Fruit fly (Drosophila melanogaster): Measurements from ENCODE around the gene CG42710.

Gene CG42710

dm6 chr2L:8743082-8743481, 39.2 kb downstream of the CG42710 start:
- TF ChIP-seq CG10348 (GFP tag; IDR thresholded peaks at IDR 0.05) (no peak), CG8301 (tag; optimal IDR thresholded peaks at IDR 0.05) (no peak), Pif1A (GFP tag; optimal IDR thresholded peaks at IDR 0.05) (no peak), Ets98B (GFP tag; IDR thresholded peaks at IDR 0.05) (no peak), CG9948 (tag; optimal IDR thresholded peaks at IDR 0.05) (no peak), rn (GFP tag; IDR thresholded peaks at IDR 0.05) (no peak), D1 (tag; optimal IDR thresholded peaks at IDR 0.05) (no peak), EcR (GFP tag; optimal IDR thresholded peaks at IDR 0.05) (no peak), Snoo (tag; optimal IDR thresholded peaks at IDR 0.05) (no peak), Pif1B (GFP tag; optimal IDR thresholded peaks at IDR 0.05) (no peak), CG34367 (tag; optimal IDR thresholded peaks at IDR 0.05) (no peak), CG4496 (GFP tag; IDR thresholded peaks at IDR 0.05) (no peak), CG17806 (tag; optimal IDR thresholded peaks at IDR 0.05) (no peak), CG14655 (GFP tag; optimal IDR thresholded peaks at IDR 0.05) (no peak), CG32121 (GFP tag; IDR thresholded peaks at IDR 0.05) (no peak), gl (tag; optimal IDR thresholded peaks at IDR 0.05) (no peak), fd96Ca (GFP tag; IDR thresholded peaks at IDR 0.05) (no peak), CG12605 (GFP tag; IDR thresholded peaks at IDR 0.05) (no peak), CG15710 (tag; optimal IDR thresholded peaks at IDR 0.05) (no peak), CG8159 (tag; optimal IDR thresholded peaks at IDR 0.05) (no peak)

- no peak for TF ChIP-seq Ets98B (GFP tag; IDR thresholded peaks at IDR 0.05)
- TF ChIP-seq Pif1B (GFP tag; optimal IDR thresholded peaks at IDR 0.05): no peak
- no peak for TF ChIP-seq D1 (tag; optimal IDR thresholded peaks at IDR 0.05)
- TF ChIP-seq CG8159 (tag; optimal IDR thresholded peaks at IDR 0.05): no peak
- no peak for TF ChIP-seq CG17806 (tag; optimal IDR thresholded peaks at IDR 0.05)
These were observed 41.5 kb downstream of the CG42710 start for dm6 chr2L:8740757-8741278.

- peak; percentile 34; the same call in 1 of the 2 replicates for TF ChIP-seq Ets98B (GFP tag; IDR thresholded peaks at IDR 0.05)
- TF ChIP-seq Snoo (tag; optimal IDR thresholded peaks at IDR 0.05): no peak
- TF ChIP-seq Pif1B (GFP tag; optimal IDR thresholded peaks at IDR 0.05): peak; percentile 7
- peak; percentile 35 for TF ChIP-seq Pif1A (GFP tag; optimal IDR thresholded peaks at IDR 0.05)
- TF ChIP-seq gl (tag; optimal IDR thresholded peaks at IDR 0.05): peak; percentile 11
- TF ChIP-seq EcR (GFP tag; optimal IDR thresholded peaks at IDR 0.05): peak; percentile 95
- 0 out of 3 replicates have a peak, but pooled peaks have one; percentile 25 for TF ChIP-seq CG4496 (GFP tag; IDR thresholded peaks at IDR 0.05)
- peak; percentile 22; the same call in 1 of the 2 replicates for TF ChIP-seq CG12605 (GFP tag; IDR thresholded peaks at IDR 0.05)
- no peak for TF ChIP-seq CG14655 (GFP tag; optimal IDR thresholded peaks at IDR 0.05)
- peak; percentile 18 for TF ChIP-seq CG13204 (GFP tag; optimal IDR thresholded peaks at IDR 0.05)
- no peak for TF ChIP-seq rn (GFP tag; IDR thresholded peaks at IDR 0.05)
- no peak for TF ChIP-seq CG8301 (tag; optimal IDR thresholded peaks at IDR 0.05)
These were observed 42.1 kb downstream of the CG42710 start, which contains the start of gene raw for dm6 chr2L:8739984-8740756. Gene raw (minus strand): TSS chr2L:8740660.

- TF ChIP-seq CG8159 (tag; optimal IDR thresholded peaks at IDR 0.05) (peak; percentile 5), CG10348 (GFP tag; IDR thresholded peaks at IDR 0.05) (no peak), EcR (GFP tag; optimal IDR thresholded peaks at IDR 0.05) (peak; percentile 62), Pif1A (GFP tag; optimal IDR thresholded peaks at IDR 0.05) (no peak), CG4496 (GFP tag; IDR thresholded peaks at IDR 0.05) (peak; percentile 20; the same call in 2 of the 3 replicates), CG32121 (GFP tag; IDR thresholded peaks at IDR 0.05) (peak; percentile 34; the same call in 1 of the 2 replicates), Ets98B (GFP tag; IDR thresholded peaks at IDR 0.05) (peak; percentile 34; the same call in 1 of the 2 replicates), CG8301 (tag; optimal IDR thresholded peaks at IDR 0.05) (peak; percentile 6)
These were observed 44.0 kb downstream of the CG42710 start for dm6 chr2L:8738253-8738665.

dm6 chr2L:8736383-8736782, 45.9 kb downstream of the CG42710 start:
- no peak for TF ChIP-seq CG9948 (tag; optimal IDR thresholded peaks at IDR 0.05)
- TF ChIP-seq CG12605 (GFP tag; IDR thresholded peaks at IDR 0.05): no peak
- TF ChIP-seq Snoo (tag; optimal IDR thresholded peaks at IDR 0.05): no peak
- TF ChIP-seq CG4496 (GFP tag; IDR thresholded peaks at IDR 0.05): no peak

dm6 chr2L:8735572-8735996, 46.7 kb downstream of the CG42710 start:
- TF ChIP-seq gl (tag; optimal IDR thresholded peaks at IDR 0.05) (peak; percentile 9), CG17806 (tag; optimal IDR thresholded peaks at IDR 0.05) (no peak), Ets98B (GFP tag; IDR thresholded peaks at IDR 0.05) (peak; percentile 70; the same call in 1 of the 2 replicates), CG10348 (GFP tag; IDR thresholded peaks at IDR 0.05) (no peak), CG12605 (GFP tag; IDR thresholded peaks at IDR 0.05) (peak; percentile 79), EcR (GFP tag; optimal IDR thresholded peaks at IDR 0.05) (peak; percentile 84), CG32121 (GFP tag; IDR thresholded peaks at IDR 0.05) (peak; percentile 61; the same call in 1 of the 2 replicates), CG34367 (tag; optimal IDR thresholded peaks at IDR 0.05) (no peak), Pif1A (GFP tag; optimal IDR thresholded peaks at IDR 0.05) (peak; percentile 34), CG8159 (tag; optimal IDR thresholded peaks at IDR 0.05) (peak; percentile 4), CG14655 (GFP tag; optimal IDR thresholded peaks at IDR 0.05) (no peak), Snoo (tag; optimal IDR thresholded peaks at IDR 0.05) (peak; percentile 45), CG4496 (GFP tag; IDR thresholded peaks at IDR 0.05) (peak; percentile 64; the same call in 1 of the 3 replicates), CG13204 (GFP tag; optimal IDR thresholded peaks at IDR 0.05) (peak; percentile 14)
